Worm (Caenorhabditis elegans) whole organism, L1 larva: ENCODE data around the gene Y119D3B.12.
A peak's percentile ranks its signal among the peaks of the same experiment; 100 is the strongest.

ENCODE experiments used
- lsy-2 ChIP-seq, 2 experiments: fragments of 150-350 bp; optimal IDR thresholded peaks; 2 replicates each; lab custom pipeline; 2014; ENCODE audit warnings: missing biosample characterization in 2 of 2, missing genetic modification characterization in 2 of 2
- nhr-11 ChIP-seq: fragments of 150-350 bp; optimal IDR thresholded peaks from 2 replicates; lab custom pipeline; 2014; ENCODE audit warnings: missing biosample characterization, missing genetic modification characterization
- unc-62 ChIP-seq: fragments of 150-350 bp; optimal IDR thresholded peaks from 2 replicates; lab custom pipeline; 2014; ENCODE audit warnings: missing biosample characterization, missing genetic modification reagents, missing genetic modification characterization

DNA sequence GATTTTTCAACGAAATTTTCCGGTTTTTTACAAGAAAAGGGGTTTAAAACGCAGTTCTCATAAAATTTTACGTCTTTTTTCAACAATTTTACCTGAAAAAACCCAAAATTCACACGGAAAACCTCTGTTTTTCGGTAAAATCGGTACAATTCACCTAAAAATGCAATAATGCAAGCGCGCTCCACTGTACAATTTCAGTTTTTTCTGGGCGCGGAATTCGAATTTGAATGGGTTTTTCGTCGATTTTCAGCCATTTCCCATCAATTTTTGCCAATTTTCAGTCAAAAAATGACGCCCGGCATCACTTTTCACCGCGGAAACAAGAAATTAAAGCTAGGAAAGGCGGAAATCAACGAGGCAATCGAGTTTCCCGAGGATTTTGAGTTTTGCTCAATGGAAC lies 5.5 kb downstream of the Y119D3B.12 start, which contains the start of gene orc-3:
- no peak for TF ChIP-seq nhr-11 (tag; lab: Kevin White, UChicago)
- no peak for TF ChIP-seq unc-62
- peak; percentile 20 to 68 for TF ChIP-seq lsy-2 (tag; optimal IDR thresholded peaks at IDR 0.05; lab: Kevin White, UChicago)
